Worm (Caenorhabditis elegans) whole organism, L3 larva: ENCODE results near the gene mdh-1.

Experiments used
- ceh-82 ChIP-seq: fragments of 150-350 bp; optimal IDR thresholded peaks from 2 replicates; lab custom pipeline; 2014; ENCODE audit warnings: missing biosample characterization, missing genetic modification characterization
- ceh-9 ChIP-seq: sonication (generic microtip); optimal IDR thresholded peaks from 2 replicates; lab custom pipeline; 2018; ENCODE audit warnings: missing biosample characterization, missing genetic modification characterization
- daf-12 ChIP-seq: fragments of 150-350 bp; optimal IDR thresholded peaks from 2 replicates; lab custom pipeline; 2014; ENCODE audit warnings: missing biosample characterization, missing genetic modification reagents, missing genetic modification characterization
- egl-27 ChIP-seq: sonication (generic microtip); optimal IDR thresholded peaks from 4 replicates; lab custom pipeline; 2017; ENCODE audit warnings: missing biosample characterization, missing genetic modification reagents, missing genetic modification characterization
- egl-5 ChIP-seq: fragments of 150-350 bp; optimal IDR thresholded peaks from 2 replicates; lab custom pipeline; 2017; ENCODE audit warnings: missing biosample characterization, missing genetic modification reagents, missing genetic modification characterization, inconsistent platforms
- elt-1 ChIP-seq: fragments of 150-350 bp; optimal IDR thresholded peaks from 2 replicates; lab custom pipeline; 2014; ENCODE audit warnings: missing biosample characterization, missing genetic modification characterization
- elt-2 ChIP-seq: sonication (generic microtip); optimal IDR thresholded peaks from 2 replicates; lab custom pipeline; 2016; ENCODE audit warnings: missing genetic modification reagents, mild to moderate bottlenecking, missing genetic modification characterization, missing compliant biosample characterization
- eor-1 ChIP-seq, 2 experiments: fragments of 150-350 bp; optimal IDR thresholded peaks; 2 replicates each; lab custom pipeline; 2014 to 2018; ENCODE audit warnings: missing biosample characterization in 2 of 2, missing genetic modification characterization in 2 of 2
- fkh-10 ChIP-seq: sonication (generic microtip); optimal IDR thresholded peaks from 2 replicates; lab custom pipeline; 2017; ENCODE audit warnings: missing biosample characterization, missing genetic modification reagents, missing genetic modification characterization
- fos-1 ChIP-seq: fragments of 150-350 bp; optimal IDR thresholded peaks from 2 replicates; lab custom pipeline; 2014; ENCODE audit warnings: missing biosample characterization, missing genetic modification characterization
- jun-1 ChIP-seq: fragments of 150-350 bp; optimal IDR thresholded peaks from 2 replicates; lab custom pipeline; 2014; ENCODE audit warnings: missing biosample characterization, missing genetic modification reagents, missing genetic modification characterization
- lin-15B ChIP-seq: fragments of 150-350 bp; optimal IDR thresholded peaks from 2 replicates; lab custom pipeline; 2014; ENCODE audit warnings: missing biosample characterization, missing genetic modification characterization
- lin-39 ChIP-seq: fragments of 150-350 bp; optimal IDR thresholded peaks from 2 replicates; lab custom pipeline; 2018; ENCODE audit warnings: missing biosample characterization, missing genetic modification reagents, missing genetic modification characterization
- mdl-1 ChIP-seq: fragments of 150-350 bp; optimal IDR thresholded peaks from 2 replicates; lab custom pipeline; 2014; ENCODE audit warnings: missing biosample characterization, missing genetic modification characterization
- nfya-1 ChIP-seq: sonication (generic microtip); optimal IDR thresholded peaks from 2 replicates; lab custom pipeline; 2017; ENCODE audit warnings: missing genetic modification characterization, mild to moderate bottlenecking, missing compliant biosample characterization, antibody characterized with exemption, moderate library complexity; ENCODE audit not compliant: insufficient read depth
- nhr-12 ChIP-seq: fragments of 150-350 bp; optimal IDR thresholded peaks from 2 replicates; lab custom pipeline; 2014; ENCODE audit warnings: missing biosample characterization, missing genetic modification characterization
- nhr-23 ChIP-seq: fragments of 150-350 bp; optimal IDR thresholded peaks from 2 replicates; lab custom pipeline; 2014; ENCODE audit warnings: missing biosample characterization, missing genetic modification reagents, missing genetic modification characterization
- nhr-25 ChIP-seq: sonication (generic microtip); optimal IDR thresholded peaks from 2 replicates; lab custom pipeline; 2017; ENCODE audit warnings: missing biosample characterization, missing genetic modification characterization
- nhr-28 ChIP-seq: fragments of 150-350 bp; optimal IDR thresholded peaks from 2 replicates; lab custom pipeline; 2014; ENCODE audit warnings: missing biosample characterization, missing genetic modification characterization
- nhr-43 ChIP-seq: sonication (generic microtip); optimal IDR thresholded peaks from 2 replicates; lab custom pipeline; 2016; ENCODE audit warnings: mild to moderate bottlenecking, missing genetic modification characterization, missing compliant biosample characterization; ENCODE audit not compliant: poor library complexity, severe bottlenecking
- nhr-67 ChIP-seq: fragments of 150-350 bp; optimal IDR thresholded peaks from 2 replicates; lab custom pipeline; 2014; ENCODE audit warnings: missing biosample characterization, missing genetic modification characterization
- nhr-76 ChIP-seq: fragments of 150-350 bp; sonication (generic microtip); optimal IDR thresholded peaks from 5 replicates; lab custom pipeline; 2014; ENCODE audit warnings: missing biosample characterization, missing genetic modification characterization
- pha-4 ChIP-seq: fragments of 150-350 bp; optimal IDR thresholded peaks from 2 replicates; lab custom pipeline; 2014; ENCODE audit warnings: missing biosample characterization, missing genetic modification reagents, missing genetic modification characterization
- pqm-1 ChIP-seq: fragments of 150-350 bp; optimal IDR thresholded peaks from 2 replicates; lab custom pipeline; 2017; ENCODE audit warnings: missing biosample characterization, missing genetic modification characterization, inconsistent platforms
- sea-2 ChIP-seq: fragments of 150-350 bp; sonication (generic microtip); optimal IDR thresholded peaks from 4 replicates; lab custom pipeline; 2014; ENCODE audit warnings: missing biosample characterization, missing genetic modification reagents, missing genetic modification characterization
- skn-1 ChIP-seq: fragments of 150-350 bp; optimal IDR thresholded peaks from 2 replicates; lab custom pipeline; 2014; ENCODE audit warnings: missing biosample characterization, missing genetic modification characterization
- tbx-2 ChIP-seq: sonication (generic microtip); optimal IDR thresholded peaks from 2 replicates; lab custom pipeline; 2016; ENCODE audit warnings: mild to moderate bottlenecking, missing genetic modification characterization, missing compliant biosample characterization
- unc-39 ChIP-seq: sonication (generic microtip); optimal IDR thresholded peaks from 4 replicates; lab custom pipeline; 2017; ENCODE audit warnings: missing biosample characterization, missing genetic modification characterization
- ztf-4 ChIP-seq: fragments of 150-350 bp; optimal IDR thresholded peaks from 2 replicates; lab custom pipeline; 2014; ENCODE audit warnings: missing biosample characterization, missing genetic modification characterization

Gene mdh-1

DNA sequence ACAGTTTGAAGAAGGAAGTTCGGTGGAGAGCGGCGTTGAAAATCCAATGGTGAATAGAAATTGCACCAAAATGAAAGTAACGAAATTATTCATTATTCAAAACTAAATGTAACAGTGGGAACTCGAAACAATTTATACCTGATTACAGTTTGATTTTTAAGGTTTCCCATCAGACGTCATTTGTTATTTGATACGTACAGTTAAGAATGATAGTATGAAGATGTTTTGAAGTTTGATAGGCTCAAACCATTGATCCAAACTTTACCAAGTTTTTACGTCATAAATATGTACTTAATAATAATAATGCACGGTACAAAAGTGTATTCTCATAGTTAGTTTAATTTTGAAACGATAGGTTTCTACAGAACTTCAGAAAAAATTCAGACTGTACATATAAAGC is 41.8 kb upstream of the mdh-1 start, which contains the start of gene spp-20:
TSS of gene spp-20 (minus strand) at position 101 of the 400 bp plus-strand sequence.
- TF ChIP-seq lin-39 (tag; lab: Kevin White, UChicago): no peak
- TF ChIP-seq, all 47 proteins: peak for 0

DNA sequence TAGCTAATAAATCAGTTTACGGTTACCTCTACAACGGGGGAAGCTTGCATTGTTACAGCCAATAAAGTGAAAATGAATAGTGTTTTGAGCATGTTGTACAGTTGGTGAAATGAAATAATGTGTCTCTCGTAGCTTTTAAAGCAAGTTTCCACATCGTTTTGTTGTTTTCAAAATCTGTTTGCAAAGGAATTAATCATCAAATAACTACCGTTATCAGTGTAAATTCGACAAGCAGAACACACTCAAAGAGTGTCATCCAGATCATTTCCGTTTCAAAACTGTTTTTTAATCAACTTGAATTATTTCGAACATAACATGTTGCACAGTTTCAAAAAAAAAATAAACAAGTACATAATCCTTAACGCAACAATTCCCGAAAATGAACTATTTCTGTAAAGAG is 40.7 kb upstream of the mdh-1 start, which contains the start of gene spp-27:
TSS of gene spp-27 (minus strand) at position 101 of the 400 bp plus-strand sequence.
- TF ChIP-seq nfya-1: no peak
- TF ChIP-seq daf-12 (tag; lab: Kevin White, UChicago): no peak
- no peak for TF ChIP-seq nhr-12 (tag; lab: Kevin White, UChicago)
- no peak for TF ChIP-seq elt-1 (tag; lab: Kevin White, UChicago)

- TF ChIP-seq pha-4 (tag; lab: Kevin White, UChicago) (no peak), fos-1 (tag; lab: Kevin White, UChicago) (no peak), tbx-2 (tag; lab: Kevin White, UChicago) (no peak), fkh-10 (GFP tag; lab: Kevin White, UChicago) (no peak), nhr-25 (tag; lab: Kevin White, UChicago) (no peak), nhr-28 (tag; lab: Kevin White, UChicago) (no peak), unc-39 (tag; lab: Kevin White, UChicago) (no peak), ceh-82 (tag; lab: Kevin White, UChicago) (no peak), ceh-9 (tag; lab: Kevin White, UChicago) (no peak), mdl-1 (tag; lab: Kevin White, UChicago) (no peak), nhr-67 (tag; lab: Kevin White, UChicago) (no peak), nhr-12 (tag; lab: Kevin White, UChicago) (no peak)
These were observed 38.0 kb upstream of the mdh-1 start, which contains the start of gene K04A8.19 for ce11 chrV:6554308-6554707. K04A8.19 (minus strand) TSS chrV:6554408.

DNA sequence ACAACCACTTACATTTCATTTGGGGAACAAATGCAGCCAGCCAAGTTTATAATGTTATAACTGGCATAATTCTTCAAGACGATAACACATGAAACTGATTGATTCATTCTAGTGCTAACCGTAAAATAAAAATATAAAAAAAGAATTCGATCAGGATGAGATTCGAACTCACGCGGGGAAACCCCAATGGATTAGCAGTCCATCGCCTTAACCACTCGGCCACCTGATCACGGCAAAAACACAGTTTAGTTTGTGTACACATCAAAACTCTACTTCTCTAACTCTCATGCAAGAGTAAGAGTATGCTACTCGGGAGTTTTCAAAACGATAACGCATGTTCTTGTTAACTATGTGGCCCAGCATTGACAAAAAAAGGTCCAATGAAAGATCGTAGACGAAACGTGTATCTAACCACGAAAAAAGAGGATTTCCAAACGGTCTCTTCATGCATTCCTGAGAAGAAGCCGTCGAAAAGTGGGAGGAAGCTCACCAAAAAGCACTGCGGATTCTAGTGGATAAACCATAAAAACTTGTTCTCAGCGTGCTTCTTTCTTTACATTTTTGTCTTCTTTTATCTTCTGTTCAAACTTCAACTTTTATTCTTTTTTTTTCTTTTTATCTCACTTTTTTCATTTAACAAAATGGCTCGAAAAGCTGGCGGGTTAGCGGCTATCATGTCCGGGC is 35.5 kb upstream of the mdh-1 start, which contains the start of gene twk-10:
TSS of gene twk-10 (plus strand) at position 634 of the 684 bp plus-strand sequence.
- TF ChIP-seq tbx-2 (tag; lab: Kevin White, UChicago) (no peak), pha-4 (tag; lab: Kevin White, UChicago) (peak; percentile 60), egl-27 (tag; lab: Kevin White, UChicago) (peak; percentile 9), pqm-1 (tag; lab: Kevin White, UChicago) (peak; percentile 5), elt-2 (tag; lab: Kevin White, UChicago) (peak; percentile 32), jun-1 (no peak), nhr-23 (tag; lab: Kevin White, UChicago) (peak; percentile 12), nhr-43 (tag; lab: Kevin White, UChicago) (peak; percentile 47)

ce11 chrV:6549871-6550270 is 33.5 kb upstream of the mdh-1 start, which contains the start of gene lipl-4:
lipl-4 (plus strand) TSS chrV:6550171.
- no peak for TF ChIP-seq sea-2
- peak; percentile 5 for TF ChIP-seq pha-4 (tag; lab: Kevin White, UChicago)
- peak; percentile 18 for TF ChIP-seq pqm-1 (tag; lab: Kevin White, UChicago)
- TF ChIP-seq nhr-76 (tag; lab: Kevin White, UChicago): no peak
- TF ChIP-seq lin-39 (tag; lab: Kevin White, UChicago): no peak
- no peak for TF ChIP-seq lin-15B (tag; lab: Kevin White, UChicago)
- no peak for TF ChIP-seq ztf-4 (tag; lab: Kevin White, UChicago)

DNA sequence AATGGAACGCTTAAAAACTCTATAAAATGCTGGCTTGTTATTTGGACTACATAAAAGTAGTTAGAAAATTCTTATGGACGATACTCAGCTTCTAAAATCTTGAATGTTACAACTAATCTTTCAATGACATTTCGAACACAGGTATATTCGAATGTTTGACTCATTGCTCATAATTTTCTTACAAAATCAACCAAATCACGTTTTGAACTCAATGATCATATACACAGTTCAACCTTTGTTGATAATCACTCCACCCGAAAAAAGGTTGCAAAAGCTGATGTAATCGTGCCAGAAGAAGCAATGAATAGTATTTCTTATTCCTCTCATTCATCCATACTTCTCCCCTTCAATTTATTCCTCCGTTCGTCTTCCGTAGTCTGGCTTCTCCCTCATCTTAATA is 32.8 kb upstream of the mdh-1 start, which contains the start of gene K04A8.20:
TSS of gene K04A8.20 (plus strand) at position 301 of the 400 bp plus-strand sequence.
- TF ChIP-seq egl-5 (no peak), skn-1 (tag; lab: Kevin White, UChicago) (no peak), eor-1 (tag; optimal IDR thresholded peaks at IDR 0.05; lab: Kevin White, UChicago) (no peak)
- TF ChIP-seq, all 47 proteins: peak for 0
